Fruit fly (Drosophila melanogaster) whole organism, prepupa: ENCODE data around the gene CG11550.
A peak's percentile ranks its signal among the peaks of the same experiment; 100 is the strongest.

ENCODE experiments used
- CG6163 ChIP-seq: fragments of 200-800 bp; sonication (Bioruptor generic); IDR thresholded peaks from 3 replicates; pipeline ENCODE4 v1.3.6; 2022; ENCODE audit warnings: missing biosample characterization, missing genetic modification characterization
- Eip93F ChIP-seq: fragments of 200-800 bp; sonication (Bioruptor generic); optimal IDR thresholded peaks from 2 replicates; lab custom pipeline; 2016; ENCODE audit warnings: missing biosample characterization, mild to moderate bottlenecking, missing genetic modification characterization

- 0 out of 3 replicates have a peak, but pooled peaks have one; percentile 20 for TF ChIP-seq CG6163 (GFP tag; lab: Robert Waterston, UW)
- no peak for TF ChIP-seq Eip93F (GFP tag; lab: Kevin White, UChicago)
Measured at dm6 chr3R:31714876-31715712, 35.4 kb upstream of the CG11550 start.
